Worm (Caenorhabditis elegans) whole organism, L4 larva: Measurements from ENCODE around the gene F13A2.10.

Source experiments
- Y48G9A.11 ChIP-seq: fragments of 200-800 bp; sonication (Bioruptor generic); IDR thresholded peaks from 2 replicates; pipeline ENCODE4 v1.3.6; 2022; ENCODE audit warnings: missing genetic modification reagents, missing genetic modification characterization, missing compliant biosample characterization
- aha-1 ChIP-seq: fragments of 150-350 bp; peaks from one replicate; lab custom pipeline; 2014; ENCODE audit warnings: missing biosample characterization, missing genetic modification characterization
- daf-12 ChIP-seq: fragments of 150-350 bp; optimal IDR thresholded peaks from 2 replicates; lab custom pipeline; 2014; ENCODE audit warnings: missing biosample characterization, missing genetic modification reagents, missing genetic modification characterization
- egl-27 ChIP-seq: sonication (generic microtip); optimal IDR thresholded peaks from 3 replicates; lab custom pipeline; 2017; ENCODE audit warnings: missing biosample characterization, missing genetic modification reagents, missing genetic modification characterization
- fos-1 ChIP-seq: fragments of 150-350 bp; optimal IDR thresholded peaks from 2 replicates; lab custom pipeline; 2014; ENCODE audit warnings: missing biosample characterization, missing genetic modification characterization
- lin-15B ChIP-seq: fragments of 150-350 bp; sonication (generic microtip); optimal IDR thresholded peaks from 3 replicates; lab custom pipeline; 2014; ENCODE audit warnings: missing biosample characterization, missing genetic modification characterization
- lin-39 ChIP-seq: fragments of 150-350 bp; optimal IDR thresholded peaks from 2 replicates; lab custom pipeline; 2014; ENCODE audit warnings: missing biosample characterization, missing genetic modification reagents, missing genetic modification characterization
- nhr-237 ChIP-seq: sonication (generic microtip); optimal IDR thresholded peaks from 2 replicates; lab custom pipeline; 2017; ENCODE audit warnings: missing biosample characterization, missing genetic modification characterization
- skn-1 ChIP-seq: fragments of 150-350 bp; optimal IDR thresholded peaks from 2 replicates; lab custom pipeline; 2014; ENCODE audit warnings: missing biosample characterization, missing genetic modification characterization
- unc-130 ChIP-seq: sonication (generic microtip); optimal IDR thresholded peaks from 2 replicates; lab custom pipeline; 2016; ENCODE audit warnings: missing genetic modification reagents, missing genetic modification characterization, missing compliant biosample characterization
- zfp-2 ChIP-seq: sonication (generic microtip); optimal IDR thresholded peaks from 2 replicates; lab custom pipeline; 2016; ENCODE audit warnings: mild to moderate bottlenecking, missing genetic modification characterization, missing compliant biosample characterization
- ztf-11 ChIP-seq: fragments of 150-350 bp; optimal IDR thresholded peaks from 2 replicates; lab custom pipeline; 2014; ENCODE audit warnings: missing biosample characterization, missing genetic modification characterization

DNA sequence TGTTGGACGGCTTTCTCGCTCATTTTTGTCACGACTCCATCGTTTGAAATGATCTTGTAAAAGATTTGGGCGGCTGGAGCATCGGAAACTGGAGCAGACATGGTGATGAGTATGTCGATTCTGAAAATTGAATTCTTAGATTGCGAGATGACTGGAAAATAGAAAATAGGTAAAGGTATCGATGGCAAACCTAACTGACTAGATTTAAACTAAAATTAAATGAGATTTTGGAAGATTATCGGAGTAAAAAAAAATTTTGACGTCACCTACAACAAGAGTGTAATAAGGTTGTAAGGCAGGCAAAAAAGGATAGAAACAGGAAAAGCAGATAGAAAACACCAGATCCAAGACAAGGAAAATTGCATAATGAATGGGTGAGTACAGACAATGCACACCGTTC is 35.4 kb upstream of the F13A2.10 start, which contains the start of gene skr-14:
- TF ChIP-seq skn-1 (tag; lab: Kevin White, UChicago) = no peak
- TF ChIP-seq lin-15B (tag; lab: Kevin White, UChicago) = no peak
- TF ChIP-seq egl-27 (tag; lab: Kevin White, UChicago) = no peak
- TF ChIP-seq fos-1 (tag; lab: Kevin White, UChicago) = no peak
- TF ChIP-seq daf-12 (tag; lab: Kevin White, UChicago) = no peak
- no peak for TF ChIP-seq ztf-11 (tag; lab: Kevin White, UChicago)
- TF ChIP-seq unc-130 (GFP tag; lab: Kevin White, UChicago) = no peak
- no peak for TF ChIP-seq nhr-237 (tag; lab: Kevin White, UChicago)
- no peak for TF ChIP-seq aha-1 (tag; lab: Kevin White, UChicago)
- no peak for TF ChIP-seq lin-39 (tag; lab: Kevin White, UChicago)
- TF ChIP-seq zfp-2 (tag; lab: Kevin White, UChicago) = no peak
- no peak for TF ChIP-seq Y48G9A.11
